Fruit fly (Drosophila melanogaster): Measurements from ENCODE around the gene CG16713.

DNA sequence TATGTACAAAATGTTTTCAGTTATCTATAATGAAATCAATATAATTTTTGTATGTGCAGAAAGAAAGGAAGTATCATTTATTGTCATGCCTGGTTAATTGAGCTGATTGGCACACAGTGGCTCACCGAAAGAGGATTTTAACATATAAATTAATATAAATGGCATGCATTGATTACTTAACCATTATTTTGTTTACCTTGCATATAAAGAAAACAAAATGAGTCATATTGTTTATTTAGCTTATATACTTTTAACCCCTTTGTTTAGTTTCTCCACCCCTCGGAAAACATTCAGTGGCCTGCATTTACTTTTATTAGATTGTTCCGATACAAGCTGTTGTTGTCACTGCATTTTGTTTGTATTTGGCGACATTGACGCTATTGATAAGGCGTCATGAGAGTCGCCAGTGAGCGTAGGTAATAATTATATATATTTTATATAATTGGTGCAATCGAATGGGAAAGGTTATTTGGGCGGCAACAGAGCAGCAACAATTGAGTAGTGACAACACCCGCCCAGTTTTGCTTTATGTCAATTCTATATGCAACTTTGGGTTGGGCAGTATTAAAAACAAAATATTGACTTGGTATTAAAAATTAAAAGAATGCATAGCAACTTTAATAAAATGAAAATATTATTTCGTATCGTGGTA is 47.6 kb downstream of the CG16713 start:
- TF ChIP-seq CG6276 (GFP tag; optimal IDR thresholded peaks at IDR 0.05): peak; percentile 53
- no peak for TF ChIP-seq Eip75B (GFP tag; optimal IDR thresholded peaks at IDR 0.05)
- TF ChIP-seq fd85E (GFP tag; optimal IDR thresholded peaks at IDR 0.05): no peak
- no peak for TF ChIP-seq spab (GFP tag; optimal IDR thresholded peaks at IDR 0.05)
